Worm (Caenorhabditis elegans) whole organism, midembryonic: ENCODE measurements around the gene K10D11.7.

Source experiments
- T22C8.4 ChIP-seq: fragments of 200-800 bp; sonication (Bioruptor generic); IDR thresholded peaks from 2 replicates; pipeline ENCODE4 v1.3.6; 2022; ENCODE audit warnings: missing genetic modification characterization, missing compliant biosample characterization
- cog-1 ChIP-seq: sonication (generic microtip); optimal IDR thresholded peaks from 2 replicates; lab custom pipeline; 2016; ENCODE audit warnings: missing genetic modification characterization, missing compliant biosample characterization
- flt-1 ChIP-seq: fragments of 200-800 bp; sonication (Bioruptor generic); IDR thresholded peaks from 2 replicates; pipeline ENCODE4 v1.3.6; 2022; ENCODE audit warnings: missing genetic modification characterization, missing compliant biosample characterization
- klf-2 ChIP-seq: fragments of 200-800 bp; sonication (Bioruptor generic); conservative IDR thresholded peaks from 2 replicates; pipeline ENCODE4 v1.3.6; 2022; ENCODE audit warnings: missing genetic modification reagents, missing genetic modification characterization, missing compliant biosample characterization
- med-1 ChIP-seq: sonication (generic microtip); optimal IDR thresholded peaks from 2 replicates; lab custom pipeline; 2017; ENCODE audit warnings: missing genetic modification characterization, mild to moderate bottlenecking, missing compliant biosample characterization, antibody characterized with exemption, missing genetic modification reagents; ENCODE audit not compliant: insufficient read depth
- ref-1 ChIP-seq: fragments of 200-800 bp; sonication (Bioruptor generic); conservative IDR thresholded peaks from 2 replicates; pipeline ENCODE4 v1.3.6; 2022; ENCODE audit warnings: missing genetic modification reagents, missing genetic modification characterization, missing compliant biosample characterization
- tab-1 ChIP-seq: fragments of 200-800 bp; sonication (Bioruptor generic); IDR thresholded peaks from 2 replicates; pipeline ENCODE4 v1.3.6; 2022; ENCODE audit warnings: missing genetic modification characterization, missing compliant biosample characterization
- ztf-23 ChIP-seq: fragments of 200-800 bp; sonication (Bioruptor generic); IDR thresholded peaks from 2 replicates; pipeline ENCODE4 v1.3.6; 2022; ENCODE audit warnings: missing genetic modification reagents, missing genetic modification characterization, missing compliant biosample characterization
- ztf-29 ChIP-seq: fragments of 200-800 bp; sonication (Bioruptor generic); IDR thresholded peaks from 2 replicates; pipeline ENCODE4 v1.3.6; 2022; ENCODE audit warnings: missing genetic modification reagents, missing genetic modification characterization, missing compliant biosample characterization

Gene K10D11.7

DNA sequence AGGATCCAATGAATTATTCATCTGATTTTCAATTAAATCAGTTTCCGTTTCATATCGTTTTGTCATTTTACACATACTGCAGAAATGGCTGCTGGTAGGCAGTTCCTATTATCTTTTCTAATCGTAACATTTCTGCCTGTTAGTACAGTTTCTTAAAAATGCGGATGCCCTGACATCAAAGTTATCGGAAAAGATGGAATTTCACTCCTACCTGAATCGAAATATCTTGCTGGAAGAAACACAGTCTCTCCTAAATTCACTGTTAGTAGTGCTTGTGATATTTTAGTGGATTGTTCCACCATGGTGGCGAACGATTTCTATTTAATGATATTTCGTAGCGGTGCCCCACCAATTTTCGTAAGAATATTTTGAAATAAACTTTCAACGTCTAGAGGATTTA, 47.3 kb downstream of the K10D11.7 start, which contains the start of gene F55G11.10:
TSS of gene F55G11.10 (plus strand) at position 301 of the 400 bp plus-strand sequence.
- TF ChIP-seq ztf-29 (GFP tag; lab: Robert Waterston, UW) (no peak), cog-1 (no peak), med-1 (GFP tag; lab: Kevin White, UChicago) (no peak), tab-1 (no peak), flt-1 (GFP tag; lab: Robert Waterston, UW) (no peak), T22C8.4 (GFP tag; lab: Robert Waterston, UW) (no peak), ref-1 (GFP tag; lab: Robert Waterston, UW) (no peak), ztf-23 (no peak), klf-2 (GFP tag; lab: Robert Waterston, UW) (no peak)

DNA sequence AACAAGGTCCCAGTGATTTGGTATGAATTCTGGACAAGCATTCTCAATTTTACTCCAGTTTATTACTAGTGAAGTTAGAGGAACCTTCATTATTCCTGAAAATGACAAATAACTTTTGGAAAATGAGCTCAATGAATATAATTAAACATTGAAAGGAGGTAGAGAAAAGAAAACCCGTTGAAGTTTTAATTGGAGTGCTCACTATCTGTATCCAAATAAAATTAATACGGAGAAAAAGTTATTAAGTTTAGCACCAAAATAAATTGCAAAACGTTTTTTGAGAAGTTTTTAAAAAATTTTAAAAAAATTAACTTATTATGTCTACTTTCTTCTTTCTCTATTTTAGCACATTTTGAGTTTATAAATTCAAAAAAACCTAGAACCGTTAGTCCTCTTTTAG, 49.3 kb downstream of the K10D11.7 start, which contains the start of gene F55G11.1:
TSS of gene F55G11.1 (minus strand) at position 101 of the 400 bp plus-strand sequence.
- TF ChIP-seq cog-1, result no peak
- no peak for TF ChIP-seq ztf-29 (GFP tag; lab: Robert Waterston, UW)
- TF ChIP-seq ref-1 (GFP tag; lab: Robert Waterston, UW), result no peak
- no peak for TF ChIP-seq med-1 (GFP tag; lab: Kevin White, UChicago)
- TF ChIP-seq ztf-23, result no peak
- TF ChIP-seq klf-2 (GFP tag; lab: Robert Waterston, UW), result no peak
- no peak for TF ChIP-seq tab-1
- no peak for TF ChIP-seq flt-1 (GFP tag; lab: Robert Waterston, UW)
